Fruit fly (Drosophila melanogaster): ENCODE measurements around the gene CRMP.

DNA sequence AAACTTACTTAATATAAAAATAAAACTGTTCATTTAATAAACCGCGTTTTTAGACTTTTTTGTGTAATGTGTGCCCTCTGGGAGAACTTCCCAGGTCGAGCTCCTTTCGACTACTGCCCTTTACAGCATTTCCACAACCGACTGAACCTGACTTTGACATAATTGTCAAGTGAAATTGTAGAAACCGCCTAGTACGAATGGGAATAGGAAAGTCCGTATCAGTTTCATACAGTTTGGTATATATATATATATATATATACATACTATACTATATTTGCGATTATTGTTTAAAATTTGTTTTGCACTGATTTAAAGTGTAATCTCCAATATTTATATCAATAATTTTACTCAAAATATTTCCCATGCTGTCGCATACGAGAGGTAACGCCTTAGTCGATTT, 19.8 kb upstream of the CRMP start, which contains the start of gene mia:
- TF ChIP-seq CG10654 (GFP tag; optimal IDR thresholded peaks at IDR 0.05), result no peak
- TF ChIP-seq Dad (GFP tag; optimal IDR thresholded peaks at IDR 0.05), result no peak
- no peak for TF ChIP-seq crc (GFP tag; optimal IDR thresholded peaks at IDR 0.05)
- TF ChIP-seq dan (GFP tag; IDR thresholded peaks at IDR 0.05), result no peak
- TF ChIP-seq tin (GFP tag; optimal IDR thresholded peaks at IDR 0.05), result no peak
- TF ChIP-seq Atf-2 (GFP tag; optimal IDR thresholded peaks at IDR 0.05), result no peak
- no peak for TF ChIP-seq psq (GFP tag; optimal IDR thresholded peaks at IDR 0.05)
- TF ChIP-seq CG6175 (GFP tag; IDR thresholded peaks at IDR 0.05), result no peak
- no peak for TF ChIP-seq slou (GFP tag; optimal IDR thresholded peaks at IDR 0.05)
